Worm (Caenorhabditis elegans) whole organism, young adult: ENCODE measurements around the gene EEED8.2.

Experiments used
- B0019.2 ChIP-seq: fragments of 200-800 bp; sonication (Bioruptor generic); conservative IDR thresholded peaks from 2 replicates; pipeline ENCODE4 v1.3.6; 2022; ENCODE audit warnings: missing genetic modification reagents, missing genetic modification characterization, missing compliant biosample characterization
- B0035.1 ChIP-seq: sonication (generic microtip); optimal IDR thresholded peaks from 2 replicates; lab custom pipeline; 2016; ENCODE audit warnings: missing genetic modification characterization, mild to moderate bottlenecking, missing compliant biosample characterization, missing genotype, missing genetic modification reagents
- F33H1.4 ChIP-seq: fragments of 200-800 bp; sonication (Bioruptor generic); IDR thresholded peaks from 2 replicates; pipeline ENCODE4 v1.3.6; 2022; ENCODE audit warnings: missing genetic modification reagents, missing genetic modification characterization, missing compliant biosample characterization
- F39B2.1 ChIP-seq: fragments of 200-800 bp; sonication (Bioruptor generic); IDR thresholded peaks from 2 replicates; pipeline ENCODE4 v1.3.6; 2022; ENCODE audit warnings: missing genetic modification reagents, missing genetic modification characterization, missing compliant biosample characterization
- F49E8.2 ChIP-seq: sonication (generic microtip); optimal IDR thresholded peaks from 3 replicates; lab custom pipeline; 2017; ENCODE audit warnings: missing genetic modification characterization, mild to moderate bottlenecking, missing compliant biosample characterization, antibody characterized with exemption, moderate library complexity; ENCODE audit not compliant: insufficient read depth
- F55B11.4 ChIP-seq: sonication (generic microtip); optimal IDR thresholded peaks from 2 replicates; lab custom pipeline; 2016; ENCODE audit warnings: missing compliant biosample characterization, missing genetic modification characterization, borderline replicate concordance; ENCODE audit not compliant: insufficient read depth
- F57A8.1 ChIP-seq: fragments of 200-800 bp; sonication (Bioruptor generic); optimal IDR thresholded peaks from 2 replicates; lab custom pipeline; 2018; ENCODE audit warnings: mild to moderate bottlenecking, missing genetic modification characterization, moderate library complexity, missing compliant biosample characterization
- T26A5.8 ChIP-seq: sonication (generic microtip); optimal IDR thresholded peaks from 2 replicates; lab custom pipeline; 2016; ENCODE audit warnings: missing genetic modification characterization, missing compliant biosample characterization
- Y53G8AR.9 ChIP-seq: fragments of 200-800 bp; sonication (Bioruptor generic); conservative IDR thresholded peaks from 2 replicates; pipeline ENCODE4 v1.3.6; 2022; ENCODE audit warnings: missing genetic modification reagents, missing genetic modification characterization, missing compliant biosample characterization
- Y56A3A.18 ChIP-seq: fragments of 200-800 bp; sonication (Bioruptor generic); IDR thresholded peaks from 2 replicates; pipeline ENCODE4 v1.3.6; 2022; ENCODE audit warnings: missing genetic modification reagents, missing genetic modification characterization, missing compliant biosample characterization
- Y79H2A.3 ChIP-seq: fragments of 200-800 bp; sonication (Bioruptor generic); conservative IDR thresholded peaks from 2 replicates; pipeline ENCODE4 v1.3.6; 2022; ENCODE audit warnings: missing genetic modification reagents, missing genetic modification characterization, missing compliant biosample characterization
- akir-1 ChIP-seq: fragments of 200-800 bp; sonication (Bioruptor generic); optimal IDR thresholded peaks from 2 replicates; lab custom pipeline; 2018; ENCODE audit warnings: mild to moderate bottlenecking, missing genetic modification characterization, moderate library complexity, missing compliant biosample characterization
- ama-1 ChIP-seq, 3 experiments: fragments of 150-350 bp in 1 of 3; sonication (generic microtip) in 2 of 3; optimal IDR thresholded peaks; 2 replicates each; lab custom pipeline; 2014 to 2018; ENCODE audit warnings: missing biosample characterization in 2 of 3, missing genetic modification characterization in 2 of 3, missing genetic modification reagents in 2 of 3
- aptf-2 ChIP-seq: fragments of 200-800 bp; sonication (Bioruptor generic); conservative IDR thresholded peaks from 2 replicates; pipeline ENCODE4 v1.3.6; 2022; ENCODE audit warnings: missing genetic modification reagents, missing genetic modification characterization, missing compliant biosample characterization
- aptf-3 ChIP-seq: fragments of 200-800 bp; sonication (Bioruptor generic); IDR thresholded peaks from 2 replicates; pipeline ENCODE4 v1.3.6; 2022; ENCODE audit warnings: missing genetic modification characterization, missing compliant biosample characterization
- atf-7 ChIP-seq: sonication (generic microtip); optimal IDR thresholded peaks from 2 replicates; lab custom pipeline; 2017; ENCODE audit warnings: mild to moderate bottlenecking, missing genetic modification characterization, missing compliant biosample characterization
- chd-7 ChIP-seq: sonication (generic microtip); optimal IDR thresholded peaks from 2 replicates; lab custom pipeline; 2016; ENCODE audit warnings: mild to moderate bottlenecking, missing genetic modification characterization, moderate library complexity, missing compliant biosample characterization
- dpff-1 ChIP-seq: sonication (generic microtip); optimal IDR thresholded peaks from 2 replicates; lab custom pipeline; 2017; ENCODE audit warnings: mild to moderate bottlenecking, missing genetic modification characterization, missing compliant biosample characterization
- egl-18 ChIP-seq: fragments of 200-800 bp; sonication (Bioruptor generic); IDR thresholded peaks from 2 replicates; pipeline ENCODE4 v1.3.6; 2022; ENCODE audit warnings: missing genetic modification reagents, missing genetic modification characterization, missing compliant biosample characterization
- egrh-3 ChIP-seq: fragments of 200-800 bp; sonication (Bioruptor generic); IDR thresholded peaks from 2 replicates; pipeline ENCODE4 v1.3.6; 2022; ENCODE audit warnings: missing genetic modification reagents, missing genetic modification characterization, missing compliant biosample characterization
- fkh-3 ChIP-seq: sonication (generic microtip); optimal IDR thresholded peaks from 2 replicates; lab custom pipeline; 2016; ENCODE audit warnings: mild to moderate bottlenecking, missing genetic modification characterization, missing compliant biosample characterization
- hlh-26 ChIP-seq: fragments of 200-800 bp; sonication (Bioruptor generic); conservative IDR thresholded peaks from 2 replicates; pipeline ENCODE4 v1.3.6; 2022; ENCODE audit warnings: missing genetic modification reagents, missing genetic modification characterization, missing compliant biosample characterization
- madf-3 ChIP-seq: fragments of 200-800 bp; sonication (Bioruptor generic); IDR thresholded peaks from 2 replicates; pipeline ENCODE4 v1.3.6; 2022; ENCODE audit warnings: missing genetic modification reagents, missing genetic modification characterization, missing compliant biosample characterization
- madf-8 ChIP-seq: fragments of 200-800 bp; sonication (Bioruptor generic); conservative IDR thresholded peaks from 2 replicates; pipeline ENCODE4 v1.3.6; 2022; ENCODE audit warnings: missing genetic modification reagents, missing genetic modification characterization, missing compliant biosample characterization
- mel-28 ChIP-seq: sonication (generic microtip); optimal IDR thresholded peaks from 2 replicates; lab custom pipeline; 2016; ENCODE audit warnings: borderline replicate concordance, mild to moderate bottlenecking, missing genetic modification characterization, missing compliant biosample characterization
- mes-4 ChIP-seq: sonication (generic microtip); optimal IDR thresholded peaks from 2 replicates; lab custom pipeline; 2016; ENCODE audit warnings: missing genotype, missing genetic modification characterization, missing compliant biosample characterization
- nfya-1 ChIP-seq: sonication (generic microtip); optimal IDR thresholded peaks from 2 replicates; lab custom pipeline; 2017; ENCODE audit warnings: antibody characterized with exemption, missing compliant biosample characterization, missing genetic modification characterization, borderline replicate concordance; ENCODE audit not compliant: insufficient read depth
- nhr-120 ChIP-seq: fragments of 200-800 bp; sonication (Bioruptor generic); IDR thresholded peaks from 2 replicates; pipeline ENCODE4 v1.3.6; 2022; ENCODE audit warnings: missing genetic modification characterization, missing compliant biosample characterization
- nhr-27 ChIP-seq: fragments of 200-800 bp; sonication (Bioruptor generic); optimal IDR thresholded peaks from 2 replicates; lab custom pipeline; 2018; ENCODE audit warnings: mild to moderate bottlenecking, missing genetic modification characterization, moderate library complexity, missing compliant biosample characterization
- rcor-1 ChIP-seq: fragments of 200-800 bp; sonication (Bioruptor generic); IDR thresholded peaks from 2 replicates; pipeline ENCODE4 v1.3.6; 2022; ENCODE audit warnings: missing genetic modification reagents, missing genetic modification characterization, missing compliant biosample characterization
- rec-8 ChIP-seq, 2 experiments: sonication (generic microtip); optimal IDR thresholded peaks; 2 replicates each; lab custom pipeline; 2016; ENCODE audit warnings: mild to moderate bottlenecking in 2 of 2, missing genetic modification characterization in 2 of 2, missing genetic modification reagents in 2 of 2, missing genotype in 2 of 2, missing biosample characterization in 1 of 2, missing compliant biosample characterization in 1 of 2, moderate library complexity in 1 of 2
- snpc-1.1 ChIP-seq: sonication (generic microtip); optimal IDR thresholded peaks from 2 replicates; lab custom pipeline; 2017; ENCODE audit warnings: missing genetic modification characterization, mild to moderate bottlenecking, missing compliant biosample characterization, antibody characterized with exemption, moderate library complexity, missing genotype, missing genetic modification reagents; ENCODE audit not compliant: insufficient read depth
- zfh-2 ChIP-seq: fragments of 200-800 bp; sonication (Bioruptor generic); conservative IDR thresholded peaks from 2 replicates; pipeline ENCODE4 v1.3.6; 2022; ENCODE audit warnings: missing genetic modification reagents, missing genetic modification characterization, missing compliant biosample characterization
- zim-3 ChIP-seq: sonication (generic microtip); optimal IDR thresholded peaks from 2 replicates; lab custom pipeline; 2017; ENCODE audit warnings: mild to moderate bottlenecking, missing genetic modification characterization, moderate library complexity, missing compliant biosample characterization
- ztf-18 ChIP-seq: sonication (generic microtip); optimal IDR thresholded peaks from 2 replicates; lab custom pipeline; 2016; ENCODE audit warnings: missing genotype, mild to moderate bottlenecking, missing genetic modification characterization, missing compliant biosample characterization

The EEED8.2 gene

ce11 chrII:5449620-5450019, 33.1 kb downstream of the EEED8.2 start:
- no peak for TF ChIP-seq chd-7 (tag; lab: Kevin White, UChicago)
- TF ChIP-seq dpff-1 (tag; lab: Kevin White, UChicago): no peak
- TF ChIP-seq F49E8.2 (tag; lab: Kevin White, UChicago): no peak
- no peak for TF ChIP-seq F55B11.4
- no peak for TF ChIP-seq zfh-2 (GFP tag; lab: Robert Waterston, UW)
- no peak for TF ChIP-seq nhr-27
- no peak for TF ChIP-seq Y79H2A.3 (GFP tag; lab: Robert Waterston, UW)
- no peak for TF ChIP-seq Y53G8AR.9 (GFP tag; lab: Robert Waterston, UW)
- no peak for TF ChIP-seq F57A8.1
- TF ChIP-seq rcor-1 (GFP tag; lab: Robert Waterston, UW): no peak
- TF ChIP-seq B0035.1: no peak
- TF ChIP-seq F39B2.1: no peak
- TF ChIP-seq snpc-1.1 (tag; lab: Kevin White, UChicago): no peak
- TF ChIP-seq nfya-1 (tag; lab: Kevin White, UChicago): no peak
- TF ChIP-seq, all 124 proteins: peak for 0

DNA sequence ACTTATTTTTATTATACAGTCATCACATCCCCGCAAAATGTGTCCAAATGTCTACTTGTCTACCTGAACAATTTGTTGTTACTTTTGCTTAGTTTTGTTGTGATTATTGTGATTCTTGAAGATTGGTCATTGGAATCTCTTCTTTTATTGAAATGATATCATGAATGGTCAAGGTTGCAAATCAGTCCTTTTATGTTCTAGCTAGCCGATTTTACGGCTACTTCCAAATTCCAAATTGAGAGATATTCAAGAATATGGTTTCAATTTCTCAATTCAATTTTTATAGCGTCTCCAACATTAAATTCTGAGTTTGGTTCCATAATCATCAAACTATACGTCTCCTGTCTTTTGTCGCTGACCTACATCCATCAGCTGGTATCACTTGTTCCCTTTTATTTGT, 34.8 kb downstream of the EEED8.2 start:
- TF ChIP-seq madf-8 (GFP tag; lab: Robert Waterston, UW) (no peak), nhr-120 (no peak), F33H1.4 (no peak), ztf-18 (no peak), T26A5.8 (tag; lab: Kevin White, UChicago) (no peak), Y56A3A.18 (GFP tag; lab: Robert Waterston, UW) (no peak), egl-18 (GFP tag; lab: Robert Waterston, UW) (no peak), Y79H2A.3 (GFP tag; lab: Robert Waterston, UW) (no peak), atf-7 (tag; lab: Kevin White, UChicago) (no peak), ama-1 (optimal IDR thresholded peaks at IDR 0.05; lab: Kevin White, UChicago) (no peak), ama-1 (GFP tag; optimal IDR thresholded peaks at IDR 0.05; lab: Kevin White, UChicago) (no peak), fkh-3 (tag; lab: Kevin White, UChicago) (no peak), aptf-2 (GFP tag; lab: Robert Waterston, UW) (no peak), mes-4 (tag; lab: Kevin White, UChicago) (no peak), mel-28 (no peak), egrh-3 (GFP tag; lab: Robert Waterston, UW) (no peak), aptf-3 (no peak), akir-1 (no peak), rec-8 (tag; optimal IDR thresholded peaks at IDR 0.05; lab: Kevin White, UChicago) (no peak), hlh-26 (no peak), B0019.2 (GFP tag; lab: Robert Waterston, UW) (no peak)

ce11 chrII:5453547-5453946, 37.0 kb downstream of the EEED8.2 start, which contains the start of gene dhs-5:
TSS of gene dhs-5 (plus strand) at chrII:5453847.
- TF ChIP-seq zim-3 (tag; lab: Kevin White, UChicago) (no peak), madf-3 (GFP tag; lab: Robert Waterston, UW) (no peak)
